Fruit fly (Drosophila melanogaster): ENCODE measurements around the gene Fhos.

Gene Fhos

DNA sequence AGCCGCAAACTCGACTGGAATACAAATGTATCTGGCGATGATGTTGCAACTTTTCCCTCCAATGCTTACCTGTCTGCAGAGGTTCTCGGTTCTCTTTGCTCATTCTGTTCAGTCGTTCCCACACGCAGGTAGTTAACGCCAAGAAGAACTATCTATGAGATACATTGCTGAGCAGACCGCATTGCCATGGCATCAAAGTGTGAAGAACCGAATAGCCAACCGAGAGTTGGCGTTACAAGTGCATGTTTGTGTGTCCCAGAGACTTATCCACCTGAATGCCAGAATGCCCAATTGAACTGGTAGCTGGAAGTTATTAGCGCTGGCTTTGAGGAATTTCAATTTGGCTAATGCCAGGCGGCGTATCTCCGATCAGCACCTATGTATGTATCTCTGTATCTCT, 76.2 kb downstream of the Fhos start:
- no peak for TF ChIP-seq CG17801 (GFP tag; optimal IDR thresholded peaks at IDR 0.05; ENCODE audit: partially characterized antibody)

DNA sequence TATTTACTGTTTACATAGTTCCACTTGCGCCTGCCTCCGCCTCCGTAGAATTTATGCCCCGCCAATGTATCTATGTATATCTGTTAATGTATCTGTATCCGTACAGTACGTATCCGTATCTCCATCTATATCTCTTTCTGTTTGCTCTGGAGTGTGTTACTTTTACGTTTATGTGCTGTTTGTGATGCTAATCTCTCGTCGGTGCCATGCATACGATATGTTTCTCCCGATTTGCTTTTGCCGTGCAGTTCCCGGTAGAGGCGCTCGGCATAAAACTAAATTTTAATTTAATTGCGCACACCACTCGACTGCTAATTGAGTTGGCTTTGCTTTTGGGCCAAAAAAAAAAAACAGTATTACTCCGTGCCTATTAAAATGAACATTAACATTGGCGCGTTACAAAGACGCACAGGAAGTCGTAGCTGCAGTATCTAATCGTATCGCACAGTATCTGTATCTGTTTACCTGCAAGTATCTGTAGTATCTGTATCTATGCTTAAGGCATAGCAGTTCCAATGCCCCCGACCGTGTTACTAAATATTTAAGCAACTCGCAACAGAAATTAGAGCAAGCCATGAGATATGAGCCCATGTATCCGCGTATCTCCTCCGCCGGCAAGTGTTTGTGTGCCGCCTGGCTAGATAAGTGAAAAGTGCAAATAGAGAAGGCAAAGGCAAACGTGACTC, 76.7 kb downstream of the Fhos start:
- TF ChIP-seq CG17801 (GFP tag; optimal IDR thresholded peaks at IDR 0.05; ENCODE audit: partially characterized antibody), result no peak

DNA sequence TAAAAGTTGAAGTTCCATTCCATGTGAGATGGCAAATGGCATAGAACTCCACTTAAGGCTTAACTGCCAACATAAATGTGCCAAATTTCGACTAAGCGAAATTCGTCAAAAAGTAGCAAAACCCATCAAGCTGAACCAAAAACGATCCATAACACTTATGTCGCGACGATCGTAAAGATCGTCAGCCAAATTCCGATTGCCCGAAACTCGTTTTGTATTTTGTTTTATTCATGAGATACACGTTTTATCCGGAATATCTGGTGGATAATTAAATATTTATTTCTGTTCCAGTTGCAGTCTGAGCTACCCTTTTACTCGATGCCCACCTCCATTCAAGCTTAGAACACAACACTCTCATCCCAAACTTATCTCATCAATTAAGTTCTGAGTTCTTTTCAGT, 77.5 kb downstream of the Fhos start:
- no peak for TF ChIP-seq CG17801 (GFP tag; optimal IDR thresholded peaks at IDR 0.05; ENCODE audit: partially characterized antibody)

DNA sequence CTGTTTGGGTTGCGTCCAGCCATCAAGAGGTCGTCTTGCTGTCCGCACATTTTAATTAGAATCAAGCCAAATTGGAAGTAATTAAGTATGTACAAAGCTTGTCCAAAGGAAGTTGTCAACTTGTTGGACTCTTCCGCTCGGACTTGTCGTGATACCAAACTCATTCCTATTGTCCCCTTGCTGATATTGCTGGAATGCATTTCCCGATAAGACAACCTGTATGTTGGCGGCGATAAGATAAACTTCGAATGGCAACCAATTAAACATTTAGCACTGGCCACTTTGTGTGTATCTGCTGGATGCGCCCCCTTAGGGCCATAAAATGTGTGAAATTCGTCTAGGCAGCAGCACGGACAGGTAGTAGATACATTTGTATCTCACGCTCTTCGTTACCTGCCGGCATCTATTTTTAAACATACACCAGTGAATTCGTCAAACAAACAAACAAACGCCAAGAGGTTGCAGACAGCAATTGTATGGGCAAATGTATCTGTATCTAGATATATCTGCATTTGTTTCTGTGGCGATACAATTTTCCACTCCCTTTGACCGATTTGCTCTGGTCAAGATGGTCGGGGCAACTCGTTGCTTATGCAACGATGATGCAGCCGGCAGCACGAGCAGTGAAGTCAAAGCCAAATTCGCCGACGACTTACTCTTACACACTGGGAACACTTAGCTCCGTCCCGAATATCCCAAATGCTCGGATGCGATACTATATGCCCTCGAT, 79.5 kb downstream of the Fhos start:
- no peak for TF ChIP-seq CG17801 (GFP tag; optimal IDR thresholded peaks at IDR 0.05; ENCODE audit: partially characterized antibody)

DNA sequence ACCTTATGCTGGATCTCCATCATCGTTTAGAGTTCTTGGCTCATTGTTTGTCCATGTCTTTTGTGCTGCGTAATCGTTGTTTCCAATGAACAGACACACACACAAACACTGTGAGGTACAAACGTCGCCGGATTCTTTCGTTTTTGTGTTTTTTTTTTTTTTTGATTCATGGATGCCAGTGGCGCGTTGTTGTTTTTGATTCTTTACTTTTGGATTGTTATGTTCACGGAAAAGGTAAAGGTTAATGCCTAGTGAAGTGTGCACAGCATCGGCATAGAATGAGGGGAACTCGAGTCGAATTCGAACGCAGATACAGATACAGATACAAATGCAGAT, 80.0 kb downstream of the Fhos start:
- TF ChIP-seq CG17801 (GFP tag; optimal IDR thresholded peaks at IDR 0.05; ENCODE audit: partially characterized antibody), result no peak

DNA sequence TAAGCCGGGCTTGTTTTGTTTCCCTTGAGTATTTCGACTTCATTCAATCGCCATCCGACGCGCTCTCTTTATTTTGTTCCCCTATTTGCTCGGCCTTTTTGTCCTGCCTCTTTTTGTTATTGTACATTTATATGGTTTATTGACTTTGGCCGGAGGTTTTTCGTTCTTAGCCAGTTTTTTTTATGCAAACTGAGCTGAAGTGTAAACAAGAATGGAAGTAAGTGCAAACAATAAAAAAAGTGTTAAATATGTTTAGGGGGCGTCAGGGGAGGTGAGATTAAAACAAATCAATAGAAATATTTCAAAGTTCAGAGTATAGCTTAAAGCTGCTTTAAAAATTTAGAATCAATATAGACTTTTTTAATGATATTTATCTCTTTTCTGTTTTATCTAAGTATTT, 81.1 kb downstream of the Fhos start:
- TF ChIP-seq CG17801 (GFP tag; optimal IDR thresholded peaks at IDR 0.05; ENCODE audit: partially characterized antibody), result no peak

DNA sequence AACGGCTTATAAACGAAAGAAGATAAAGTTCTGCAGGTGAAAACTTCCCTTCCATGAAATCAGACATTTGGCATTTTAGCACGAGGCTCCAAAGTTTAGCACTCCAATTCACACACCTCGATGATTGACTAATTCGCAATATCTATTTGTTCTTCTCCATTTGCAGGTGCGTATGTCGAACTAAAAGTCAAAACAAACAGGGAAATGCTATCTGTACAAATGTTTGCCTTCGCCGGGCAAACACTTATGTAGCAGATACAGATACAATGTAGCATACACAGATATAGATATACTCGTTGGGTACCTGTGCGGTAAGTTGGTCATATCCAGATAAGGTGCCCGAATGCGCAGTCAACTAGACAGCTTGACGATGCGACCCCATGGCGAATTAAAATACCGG, 81.5 kb downstream of the Fhos start:
- TF ChIP-seq CG17801 (GFP tag; optimal IDR thresholded peaks at IDR 0.05; ENCODE audit: partially characterized antibody), result no peak

DNA sequence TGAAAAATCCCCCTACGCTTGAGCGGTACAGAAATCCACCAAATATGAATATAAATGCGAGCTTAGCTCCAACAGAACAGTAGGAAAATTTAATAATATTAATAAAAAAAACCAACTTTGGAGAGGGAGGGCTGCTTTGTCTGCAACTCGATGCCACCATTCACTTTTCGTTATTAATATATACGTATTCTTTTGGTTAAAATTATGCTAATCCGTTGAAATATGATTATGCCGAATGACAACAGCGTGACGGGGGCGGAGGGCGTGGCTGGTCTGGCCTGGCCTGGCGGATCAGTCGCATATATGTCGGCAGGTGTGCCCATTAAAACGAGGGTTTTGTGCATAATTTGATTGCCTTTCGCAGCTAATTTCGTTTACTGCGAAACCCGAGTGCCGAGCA, 82.0 kb downstream of the Fhos start:
- no peak for TF ChIP-seq CG17801 (GFP tag; optimal IDR thresholded peaks at IDR 0.05; ENCODE audit: partially characterized antibody)

DNA sequence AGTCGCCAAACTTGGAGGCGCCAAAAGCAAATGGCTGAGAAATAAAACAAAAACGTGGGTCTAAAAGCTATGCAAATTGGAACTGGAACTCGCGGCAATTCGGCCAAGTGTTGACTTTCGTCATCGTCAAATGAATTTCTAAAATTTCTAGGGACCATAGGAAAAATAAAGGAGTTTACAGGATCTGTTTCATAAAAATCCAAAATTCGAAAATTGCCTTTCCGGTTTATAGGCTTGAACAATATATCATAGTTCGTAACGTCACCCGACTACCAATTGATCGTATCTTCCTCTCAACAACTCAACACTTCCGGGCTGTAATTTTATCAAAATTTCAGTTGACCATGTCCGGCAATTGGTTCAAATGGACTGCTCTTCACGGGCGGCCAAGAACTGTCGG, 82.7 kb downstream of the Fhos start, which contains the start of gene CG32026:
Gene CG32026 (plus strand): TSS at position 301 of the 400 bp plus-strand sequence.
- TF ChIP-seq CG17801 (GFP tag; optimal IDR thresholded peaks at IDR 0.05; ENCODE audit: partially characterized antibody), result no peak

DNA sequence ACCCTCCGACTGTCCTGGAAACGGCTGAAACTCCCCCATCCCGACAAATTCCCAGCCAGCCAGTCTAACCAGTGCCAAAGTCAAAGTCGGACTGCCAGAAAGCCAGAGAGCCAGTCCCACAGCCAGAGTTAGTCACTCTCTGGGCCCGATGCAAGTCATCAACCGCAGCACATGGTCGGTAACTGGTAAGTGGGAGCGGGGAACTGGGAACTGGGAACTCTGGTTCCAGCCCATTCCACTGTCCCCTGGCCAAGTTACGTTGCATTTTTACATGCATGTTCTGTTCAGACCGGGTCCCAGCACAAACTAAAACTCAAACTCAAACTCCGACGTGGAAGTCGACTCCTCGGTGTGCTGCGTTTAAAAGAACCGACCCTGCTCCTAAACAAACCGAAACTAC, 85.7 kb downstream of the Fhos start:
- TF ChIP-seq CG17801 (GFP tag; optimal IDR thresholded peaks at IDR 0.05; ENCODE audit: partially characterized antibody), result no peak

DNA sequence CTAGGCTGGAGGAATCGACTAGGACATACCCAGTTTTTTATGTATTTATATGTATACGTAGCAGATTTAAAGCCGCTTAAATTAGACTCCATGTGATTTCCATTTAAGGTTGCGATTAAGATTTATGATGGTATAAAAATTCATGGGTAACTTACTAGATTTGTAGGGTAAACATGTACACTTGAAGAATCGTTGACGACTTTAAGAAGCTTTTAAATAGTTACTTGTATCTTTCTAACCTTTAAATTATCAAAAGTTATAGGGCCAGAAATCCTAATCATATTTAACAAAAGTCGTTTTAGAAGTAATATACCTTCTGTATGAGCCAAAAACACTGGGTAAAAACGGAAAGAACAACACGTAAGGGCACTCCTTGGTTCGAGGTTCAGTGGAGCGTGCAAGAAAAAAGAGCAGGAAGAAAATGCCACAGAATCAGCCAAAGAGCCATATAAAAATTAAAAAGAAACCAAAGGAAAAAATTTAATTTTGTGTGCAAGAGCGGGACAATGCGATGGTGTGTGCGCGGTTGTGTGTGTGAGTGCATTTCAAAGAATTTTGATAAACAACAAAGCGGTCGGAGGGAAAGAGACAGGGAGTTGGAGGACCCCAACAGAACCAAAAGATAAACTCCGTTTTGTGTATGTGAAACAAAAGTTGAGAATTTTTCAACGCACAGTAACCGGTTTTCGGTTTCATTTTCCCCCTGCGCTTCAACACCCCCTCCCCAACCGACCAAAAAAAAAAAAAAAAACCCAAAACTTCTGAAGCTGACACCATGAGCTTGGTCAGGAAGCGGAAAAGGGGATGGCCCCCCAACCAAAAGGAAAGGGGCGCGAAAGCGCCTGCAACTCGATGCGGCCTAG, 86.4 kb downstream of the Fhos start:
- TF ChIP-seq CG17801 (GFP tag; optimal IDR thresholded peaks at IDR 0.05; ENCODE audit: partially characterized antibody), result no peak

DNA sequence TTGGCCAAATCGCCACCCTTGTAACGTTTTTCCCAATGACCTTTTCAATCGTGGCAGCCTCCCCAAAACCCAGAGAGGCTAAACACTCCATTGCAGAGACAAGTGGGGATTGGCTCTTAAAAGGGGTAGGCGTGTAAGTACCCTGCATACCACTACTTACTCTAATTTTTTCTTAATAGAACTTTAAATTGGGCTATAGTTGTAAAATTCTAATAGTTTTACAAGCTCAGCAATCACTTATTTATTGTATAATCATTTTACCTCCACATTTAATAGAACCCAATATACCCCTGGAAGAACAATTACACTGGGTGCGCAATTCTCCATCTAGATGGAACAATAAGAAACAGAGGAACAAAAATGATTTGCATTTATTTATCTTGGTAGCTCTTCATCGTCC, 88.3 kb downstream of the Fhos start:
- no peak for TF ChIP-seq CG17801 (GFP tag; optimal IDR thresholded peaks at IDR 0.05; ENCODE audit: partially characterized antibody)

DNA sequence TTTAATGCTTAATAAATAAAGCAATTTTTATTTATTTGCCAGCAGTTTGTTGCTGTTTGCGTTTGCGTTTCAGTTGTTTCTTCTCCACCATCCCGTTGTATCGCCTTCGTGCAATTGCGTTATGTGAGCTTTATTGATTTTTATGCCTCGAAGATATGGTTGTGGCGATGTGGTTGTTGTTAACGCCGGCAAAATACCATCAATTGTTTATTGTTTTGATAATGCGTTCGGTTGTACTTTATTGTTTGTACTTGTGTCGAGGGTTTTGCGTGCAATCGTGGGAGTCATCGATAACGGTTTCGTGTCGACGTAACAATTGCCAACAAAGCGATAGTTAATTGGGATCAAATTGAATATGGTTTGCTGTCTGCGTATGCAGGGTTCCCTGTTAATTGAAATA, 88.9 kb downstream of the Fhos start:
- no peak for TF ChIP-seq CG17801 (GFP tag; optimal IDR thresholded peaks at IDR 0.05; ENCODE audit: partially characterized antibody)

Data from ovary, adult (tissue).